Fruit fly (Drosophila melanogaster) whole organism, embryonic: ENCODE data around the gene asf1.

Experiments
- Blimp-1 ChIP-seq: fragments of 200-800 bp; sonication (Bioruptor generic); optimal IDR thresholded peaks from 3 replicates; lab custom pipeline; 2018; ENCODE audit warnings: missing biosample characterization, missing genetic modification characterization, mild to moderate bottlenecking, moderate library complexity, missing genetic modification reagents
- CG10462 ChIP-seq: fragments of 200-800 bp; sonication (Bioruptor generic); optimal IDR thresholded peaks from 2 replicates; lab custom pipeline; 2016; ENCODE audit warnings: missing biosample characterization, missing genetic modification characterization
- CG10979 ChIP-seq: fragments of 200-800 bp; sonication (Bioruptor generic); optimal IDR thresholded peaks from 2 replicates; lab custom pipeline; 2018; ENCODE audit warnings: missing biosample characterization, mild to moderate bottlenecking, missing genetic modification characterization, moderate library complexity
- CG11504 ChIP-seq: fragments of 200-800 bp; sonication (Bioruptor generic); optimal IDR thresholded peaks from 3 replicates; lab custom pipeline; 2019; ENCODE audit warnings: missing biosample characterization, mild to moderate bottlenecking, missing genetic modification characterization, moderate library complexity
- CG11695 ChIP-seq: fragments of 200-800 bp; sonication (Bioruptor generic); IDR thresholded peaks from 3 replicates; pipeline ENCODE4 v1.3.6; 2022; ENCODE audit warnings: missing biosample characterization, missing genetic modification characterization
- CG13123 ChIP-seq: fragments of 200-800 bp; sonication (Bioruptor generic); optimal IDR thresholded peaks from 2 replicates; lab custom pipeline; 2016; ENCODE audit warnings: missing biosample characterization, missing genetic modification characterization
- CG15479 ChIP-seq: fragments of 200-800 bp; sonication (Bioruptor generic); optimal IDR thresholded peaks from 3 replicates; lab custom pipeline; 2019; ENCODE audit warnings: missing biosample characterization, mild to moderate bottlenecking, missing genetic modification characterization, moderate library complexity
- CG1602 ChIP-seq: fragments of 200-800 bp; sonication (Bioruptor generic); optimal IDR thresholded peaks from 3 replicates; lab custom pipeline; 2016; ENCODE audit warnings: missing biosample characterization, missing genetic modification characterization
- CG1647 ChIP-seq: fragments of 200-800 bp; sonication (Bioruptor generic); optimal IDR thresholded peaks from 3 replicates; lab custom pipeline; 2016; ENCODE audit warnings: missing biosample characterization, missing genetic modification characterization
- CG17186 ChIP-seq: fragments of 200-800 bp; sonication (Bioruptor generic); optimal IDR thresholded peaks from 3 replicates; lab custom pipeline; 2017; ENCODE audit warnings: missing biosample characterization, missing genetic modification reagents, missing genetic modification characterization
- CG17328 ChIP-seq: fragments of 200-800 bp; sonication (Bioruptor generic); IDR thresholded peaks from 2 replicates; pipeline ENCODE4 v1.3.6; 2022; ENCODE audit warnings: missing biosample characterization, missing genetic modification characterization
- CG17612 ChIP-seq: fragments of 200-800 bp; sonication (Bioruptor generic); IDR thresholded peaks from 2 replicates; pipeline ENCODE4 v1.3.6; 2022; ENCODE audit warnings: missing biosample characterization, missing genetic modification characterization
- CG2199 ChIP-seq: fragments of 200-800 bp; sonication (Bioruptor generic); IDR thresholded peaks from 3 replicates; pipeline ENCODE4 v1.3.6; 2022; ENCODE audit warnings: missing biosample characterization, missing genetic modification characterization
- CG2202 ChIP-seq: fragments of 200-800 bp; sonication (Bioruptor generic); optimal IDR thresholded peaks from 2 replicates; lab custom pipeline; 2018; ENCODE audit warnings: missing biosample characterization, mild to moderate bottlenecking, missing genetic modification characterization
- CG34224 ChIP-seq: fragments of 200-800 bp; sonication (Bioruptor generic); IDR thresholded peaks from 3 replicates; pipeline ENCODE4 v1.3.6; 2022; ENCODE audit warnings: missing biosample characterization, missing genetic modification characterization; ENCODE audit not compliant: partially characterized antibody
- CG34376 ChIP-seq: fragments of 200-800 bp; sonication (Bioruptor generic); optimal IDR thresholded peaks from 2 replicates; lab custom pipeline; 2018; ENCODE audit warnings: missing biosample characterization, mild to moderate bottlenecking, missing genetic modification characterization
- CG6254 ChIP-seq: fragments of 200-800 bp; sonication (Bioruptor generic); optimal IDR thresholded peaks from 3 replicates; lab custom pipeline; 2017; ENCODE audit warnings: mild to moderate bottlenecking, missing biosample characterization, missing genetic modification reagents, missing genetic modification characterization
- CG7271 ChIP-seq: fragments of 200-800 bp; sonication (Bioruptor generic); optimal IDR thresholded peaks from 2 replicates; lab custom pipeline; 2018; ENCODE audit warnings: missing biosample characterization, mild to moderate bottlenecking, missing genetic modification characterization, moderate library complexity
- CG7928 ChIP-seq: fragments of 200-800 bp; sonication (Bioruptor generic); optimal IDR thresholded peaks from 2 replicates; lab custom pipeline; 2017; ENCODE audit warnings: missing biosample characterization, mild to moderate bottlenecking, missing genetic modification characterization
- CG8281 ChIP-seq: fragments of 200-800 bp; sonication (Bioruptor generic); optimal IDR thresholded peaks from 2 replicates; lab custom pipeline; 2018; ENCODE audit warnings: missing biosample characterization, mild to moderate bottlenecking, missing genetic modification characterization, moderate library complexity
- CG8290 ChIP-seq, 3 experiments: fragments of 200-800 bp; sonication (Bioruptor generic); optimal IDR thresholded peaks; 2 replicates each; lab custom pipeline; 2016 to 2019; ENCODE audit warnings: missing biosample characterization in 3 of 3, missing genetic modification characterization in 3 of 3, mild to moderate bottlenecking in 2 of 3, moderate library complexity in 1 of 3
- CG8765 ChIP-seq: fragments of 200-800 bp; sonication (Bioruptor generic); IDR thresholded peaks from 2 replicates; pipeline ENCODE4 v1.3.6; 2022; ENCODE audit warnings: missing biosample characterization, missing genetic modification characterization
- CG8944 ChIP-seq: fragments of 200-800 bp; sonication (Bioruptor generic); optimal IDR thresholded peaks from 3 replicates; lab custom pipeline; 2016; ENCODE audit warnings: missing biosample characterization, missing genetic modification characterization
- CG9797 ChIP-seq: fragments of 200-800 bp; sonication (Bioruptor generic); optimal IDR thresholded peaks from 3 replicates; lab custom pipeline; 2018; ENCODE audit warnings: missing biosample characterization, mild to moderate bottlenecking, missing genetic modification characterization
- Dfd ChIP-seq, 2 experiments: fragments of >200 bp; optimal IDR thresholded peaks; 2 replicates each; lab custom pipeline; 2017; ENCODE audit warnings: missing biosample characterization in 2 of 2, missing genetic modification characterization in 2 of 2
- Fer1 ChIP-seq: fragments of 200-800 bp; sonication (Bioruptor generic); optimal IDR thresholded peaks from 2 replicates; lab custom pipeline; 2017; ENCODE audit warnings: missing biosample characterization, mild to moderate bottlenecking, missing genetic modification characterization
- Fer3 ChIP-seq: fragments of 200-800 bp; sonication (Bioruptor generic); optimal IDR thresholded peaks from 2 replicates; lab custom pipeline; 2018; ENCODE audit warnings: missing biosample characterization, mild to moderate bottlenecking, missing genetic modification characterization, moderate library complexity
- Gsc ChIP-seq: fragments of 200-800 bp; sonication (Bioruptor generic); IDR thresholded peaks from 2 replicates; pipeline ENCODE4 v1.3.6; 2022; ENCODE audit warnings: missing biosample characterization, missing genetic modification characterization
- Hr39 ChIP-seq: fragments of >200 bp; optimal IDR thresholded peaks from 2 replicates; lab custom pipeline; 2017
- Med ChIP-seq: fragments of 200-800 bp; sonication (Bioruptor generic); peaks from one replicate; lab custom pipeline; 2016; ENCODE audit warnings: missing biosample characterization, missing genetic modification characterization, mild to moderate bottlenecking, inconsistent platforms, moderate library complexity
- Pdp1 ChIP-seq, 2 experiments: fragments of 200-800 bp; sonication (Bioruptor generic); optimal IDR thresholded peaks; 3 replicates each; lab custom pipeline; 2016; ENCODE audit warnings: missing biosample characterization in 2 of 2, missing genetic modification characterization in 2 of 2, mild to moderate bottlenecking in 1 of 2, moderate library complexity in 1 of 2
- Poxn ChIP-seq: fragments of 200-800 bp; sonication (Bioruptor generic); IDR thresholded peaks from 2 replicates; pipeline ENCODE4 v1.3.6; 2022; ENCODE audit warnings: missing biosample characterization, missing genetic modification characterization
- ap ChIP-seq: fragments of 200-800 bp; sonication (Bioruptor generic); IDR thresholded peaks from 2 replicates; pipeline ENCODE4 v1.3.6; 2022; ENCODE audit warnings: missing biosample characterization, missing genetic modification characterization
- ara ChIP-seq: fragments of 200-800 bp; sonication (Bioruptor generic); IDR thresholded peaks from 2 replicates; pipeline ENCODE4 v1.3.6; 2022; ENCODE audit warnings: missing biosample characterization, missing genetic modification characterization
- bab2 ChIP-seq: fragments of 200-800 bp; sonication (Bioruptor generic); optimal IDR thresholded peaks from 2 replicates; lab custom pipeline; 2016; ENCODE audit warnings: missing biosample characterization, missing genetic modification characterization
- cad ChIP-seq: fragments of >200 bp; optimal IDR thresholded peaks from 2 replicates; lab custom pipeline; 2017; ENCODE audit warnings: missing biosample characterization, missing genetic modification characterization
- croc ChIP-seq: fragments of 200-800 bp; sonication (Bioruptor generic); conservative IDR thresholded peaks from 3 replicates; pipeline ENCODE4 v1.3.6; 2022; ENCODE audit warnings: missing biosample characterization, missing genetic modification characterization
- dmrt11E ChIP-seq: fragments of 200-800 bp; sonication (Bioruptor generic); optimal IDR thresholded peaks from 3 replicates; lab custom pipeline; 2018; ENCODE audit warnings: missing biosample characterization, mild to moderate bottlenecking, missing genetic modification characterization, moderate library complexity
- fru ChIP-seq: fragments of >200 bp; optimal IDR thresholded peaks from 2 replicates; lab custom pipeline; 2017
- kay ChIP-seq: fragments of 200-800 bp; sonication (Bioruptor generic); optimal IDR thresholded peaks from 2 replicates; lab custom pipeline; 2016; ENCODE audit warnings: missing biosample characterization, missing genetic modification characterization
- lilli ChIP-seq: fragments of 200-800 bp; sonication (Bioruptor generic); optimal IDR thresholded peaks from 3 replicates; lab custom pipeline; 2016; ENCODE audit warnings: missing biosample characterization, missing genetic modification characterization
- oc ChIP-seq: fragments of 200-800 bp; sonication (Bioruptor generic); optimal IDR thresholded peaks from 2 replicates; lab custom pipeline; 2018; ENCODE audit warnings: missing biosample characterization, mild to moderate bottlenecking, missing genetic modification characterization, moderate library complexity
- sens ChIP-seq: fragments of 200-800 bp; sonication (Bioruptor generic); peaks from one replicate; lab custom pipeline; 2016; ENCODE audit warnings: missing biosample characterization, missing genetic modification characterization
- sisA ChIP-seq: fragments of 200-800 bp; sonication (Bioruptor generic); IDR thresholded peaks from 2 replicates; pipeline ENCODE4 v1.3.6; 2022; ENCODE audit warnings: missing biosample characterization, missing genetic modification characterization
- slbo ChIP-seq: fragments of 200-800 bp; sonication (Bioruptor generic); IDR thresholded peaks from 2 replicates; pipeline ENCODE4 v1.3.6; 2022; ENCODE audit warnings: missing biosample characterization, missing genetic modification characterization
- slou ChIP-seq: fragments of 200-800 bp; sonication (Bioruptor generic); optimal IDR thresholded peaks from 3 replicates; lab custom pipeline; 2016; ENCODE audit warnings: missing biosample characterization, missing genetic modification characterization
- tin ChIP-seq: fragments of 200-800 bp; sonication (Bioruptor generic); optimal IDR thresholded peaks from 3 replicates; lab custom pipeline; 2016; ENCODE audit warnings: missing biosample characterization, missing genetic modification characterization
- trh ChIP-seq: fragments of 200-800 bp; sonication (Bioruptor generic); optimal IDR thresholded peaks from 2 replicates; lab custom pipeline; 2016; ENCODE audit warnings: missing biosample characterization, missing genetic modification characterization
- tx ChIP-seq: fragments of 200-800 bp; sonication (Bioruptor generic); optimal IDR thresholded peaks from 2 replicates; lab custom pipeline; 2016; ENCODE audit warnings: missing biosample characterization, missing genetic modification characterization
- wdn ChIP-seq: fragments of 200-800 bp; sonication (Bioruptor generic); IDR thresholded peaks from 2 replicates; pipeline ENCODE4 v1.3.6; 2022; ENCODE audit warnings: missing biosample characterization, missing genetic modification characterization

Gene asf1

dm6 chr3L:19605974-19606497, 12.7 kb upstream of the asf1 start, which contains the start of the genes lush and CG9372:
TSS of gene lush (minus strand) at chr3L:19606090.
TSS of gene CG9372 (plus strand) at chr3L:19606208.
- TF ChIP-seq CG11504 (tag; lab: Kevin White, UChicago) (peak; percentile 98), CG1647 (GFP tag; lab: Kevin White, UChicago) (no peak), Pdp1 (GFP tag; optimal IDR thresholded peaks at IDR 0.05; lab: Kevin White, UChicago) (peak in 1 of 2 experiments; percentile 95), CG34376 (peak; percentile 6), Med (GFP tag; lab: Kevin White, UChicago) (peak; percentile 49), slbo (no peak), sens (GFP tag; lab: Kevin White, UChicago) (peak; percentile 47), CG2199 (GFP tag; lab: Robert Waterston, UW) (0 out of 3 replicates have a peak, but pooled peaks have one; percentile 51)

DNA sequence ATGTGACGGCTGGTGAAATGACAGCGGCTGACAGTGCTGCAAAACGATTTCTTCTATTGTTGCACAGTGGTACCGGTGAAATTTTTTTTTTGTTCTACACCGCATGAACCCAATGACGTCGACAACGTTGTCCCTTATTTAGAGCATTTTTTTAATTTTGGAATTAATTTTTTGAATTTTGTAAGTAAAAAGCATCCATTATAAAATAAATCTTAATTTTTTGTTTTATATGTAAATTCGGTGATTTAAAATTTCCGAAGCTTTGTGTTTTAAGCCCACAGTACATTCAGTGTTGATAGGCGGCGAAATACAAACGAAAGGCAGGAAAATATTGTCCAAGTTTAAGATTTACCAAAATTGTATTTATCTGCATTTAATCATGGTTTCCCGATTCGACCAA, 6.5 kb upstream of the asf1 start, which contains the start of the genes Lon and PIG-F:
Lon (minus strand) TSS at position 28 of the 400 bp plus-strand sequence.
PIG-F (plus strand) TSS at position 284 of the 400 bp plus-strand sequence.
- TF ChIP-seq CG7928 (GFP tag; lab: Kevin White, UChicago) (peak; percentile 84), oc (tag; lab: Kevin White, UChicago) (peak; percentile 98), CG2202 (tag; lab: Kevin White, UChicago) (peak; percentile 99), CG10979 (tag; lab: Kevin White, UChicago) (peak; percentile 99), Hr39 (lab: Kevin White, UChicago) (no peak), tin (GFP tag; lab: Kevin White, UChicago) (peak; percentile 100), bab2 (peak; percentile 98), CG17186 (GFP tag; lab: Kevin White, UChicago) (peak; percentile 90), ara (GFP tag; lab: Robert Waterston, UW) (peak; percentile 97), Blimp-1 (GFP tag; lab: Kevin White, UChicago) (peak; percentile 97), tx (GFP tag; lab: Kevin White, UChicago) (peak; percentile 98), CG17612 (GFP tag; lab: Robert Waterston, UW) (peak; percentile 95), CG1602 (GFP tag; lab: Kevin White, UChicago) (peak; percentile 99), CG11695 (GFP tag; lab: Robert Waterston, UW) (peak; percentile 98), CG7271 (tag; lab: Kevin White, UChicago) (peak; percentile 98), CG6254 (peak; percentile 97), CG10462 (GFP tag; lab: Kevin White, UChicago) (peak; percentile 99), Poxn (GFP tag; lab: Robert Waterston, UW) (peak; percentile 97), CG8290 (GFP tag; optimal IDR thresholded peaks at IDR 0.05; lab: Kevin White, UChicago) (peak; percentile 99), CG8290 (tag; optimal IDR thresholded peaks at IDR 0.05; lab: Kevin White, UChicago) (peak in 1 of 2 experiments; percentile 98), sisA (GFP tag; lab: Robert Waterston, UW) (peak; percentile 99), Fer1 (peak; percentile 99), CG34224 (peak; percentile 60; the same call in 2 of the 3 replicates), fru (no peak), slou (GFP tag; lab: Kevin White, UChicago) (peak; percentile 99), trh (GFP tag; lab: Kevin White, UChicago) (peak; percentile 98), ap (GFP tag; lab: Robert Waterston, UW) (peak; percentile 95), CG8944 (peak; percentile 97), CG8765 (GFP tag; lab: Robert Waterston, UW) (peak; percentile 98), CG13123 (GFP tag; lab: Kevin White, UChicago) (peak; percentile 98), Gsc (GFP tag; lab: Robert Waterston, UW) (peak; percentile 96), CG9797 (peak; percentile 68), lilli (GFP tag; lab: Kevin White, UChicago) (peak; percentile 99), cad (no peak), croc (peak; percentile 99), CG17328 (GFP tag; lab: Robert Waterston, UW) (peak; percentile 97), dmrt11E (peak; percentile 99), CG8281 (tag; lab: Kevin White, UChicago) (peak; percentile 95), Dfd (GFP tag; optimal IDR thresholded peaks at IDR 0.05; lab: Kevin White, UChicago) (peak in 1 of 2 experiments; percentile 85), CG15479 (peak; percentile 78), wdn (GFP tag; lab: Robert Waterston, UW) (peak; percentile 97), kay (GFP tag; lab: Kevin White, UChicago) (peak; percentile 98), Fer3 (tag; lab: Kevin White, UChicago) (peak; percentile 99)
